Worm (Caenorhabditis elegans): Measurements from ENCODE around the gene gcy-37.

DNA sequence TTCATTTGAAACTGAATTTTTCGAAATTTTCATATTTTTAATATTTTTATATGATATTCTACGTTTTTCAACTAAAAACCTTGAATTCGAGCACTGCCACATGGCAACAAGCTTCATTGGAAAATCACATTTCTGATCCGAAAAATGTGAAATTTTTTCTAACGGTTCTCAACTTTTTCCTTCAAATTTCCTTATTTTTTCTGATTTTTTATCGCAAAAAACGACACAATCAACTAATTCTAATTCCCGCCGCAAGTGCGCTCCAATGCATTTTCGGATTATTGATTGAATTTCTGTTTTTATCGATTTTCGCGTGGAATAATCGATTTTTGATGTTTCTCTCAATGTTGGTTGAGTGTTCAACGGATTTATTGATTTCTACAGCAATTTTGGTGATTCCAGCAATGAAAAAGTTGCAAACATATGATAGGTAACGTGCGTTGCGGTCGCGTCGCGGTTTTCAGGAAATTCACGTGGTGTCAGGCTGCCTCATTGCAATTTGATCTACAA is 25.5 kb downstream of the gcy-37 start, which contains the start of gene C23H5.12:
- TF ChIP-seq lin-1 (GFP tag; IDR thresholded peaks at IDR 0.05) (no peak), ZK546.5 (tag; optimal IDR thresholded peaks at IDR 0.05) (no peak), pha-4 (GFP tag; IDR thresholded peaks at IDR 0.05) (no peak), pha-4 (tag; optimal IDR thresholded peaks at IDR 0.05) (no peak), fos-1 (tag; optimal IDR thresholded peaks at IDR 0.05) (no peak), arid-1 (GFP tag; conservative IDR thresholded peaks at IDR 0.05) (no peak), unc-130 (GFP tag; optimal IDR thresholded peaks at IDR 0.05) (no peak), nhr-10 (tag; optimal IDR thresholded peaks at IDR 0.05) (no peak), rbr-2 (tag; optimal IDR thresholded peaks at IDR 0.05) (no peak), pqm-1 (tag; optimal IDR thresholded peaks at IDR 0.05) (no peak), lin-39 (tag; optimal IDR thresholded peaks at IDR 0.05) (no peak)
